Fruit fly (Drosophila melanogaster) whole organism, embryonic: ENCODE data around the gene m-cup.

Experiments used
- Asciz ChIP-seq: fragments of 200-800 bp; sonication (Bioruptor generic); optimal IDR thresholded peaks from 2 replicates; lab custom pipeline; 2017; ENCODE audit warnings: missing biosample characterization, mild to moderate bottlenecking, missing genetic modification characterization, missing genetic modification reagents
- Atf6 ChIP-seq: fragments of 200-800 bp; sonication (Bioruptor generic); IDR thresholded peaks from 2 replicates; pipeline ENCODE4 v1.3.6; 2022; ENCODE audit warnings: missing biosample characterization, missing genetic modification characterization
- CG10147 ChIP-seq: fragments of 200-800 bp; sonication (Bioruptor generic); optimal IDR thresholded peaks from 2 replicates; lab custom pipeline; 2019; ENCODE audit warnings: missing biosample characterization, mild to moderate bottlenecking, missing genetic modification characterization, moderate library complexity
- CG11093 ChIP-seq: fragments of 200-800 bp; sonication (Bioruptor generic); IDR thresholded peaks from 3 replicates; pipeline ENCODE4 v1.3.6; 2022; ENCODE audit warnings: missing biosample characterization, missing genetic modification characterization
- CG12071 ChIP-seq: fragments of 200-800 bp; sonication (Bioruptor generic); optimal IDR thresholded peaks from 3 replicates; lab custom pipeline; 2018; ENCODE audit warnings: missing biosample characterization, mild to moderate bottlenecking, missing genetic modification characterization
- CG1233 ChIP-seq: fragments of 200-800 bp; sonication (Bioruptor generic); optimal IDR thresholded peaks from 4 replicates; lab custom pipeline; 2018; ENCODE audit warnings: missing biosample characterization, mild to moderate bottlenecking, missing genetic modification characterization
- CG13287 ChIP-seq: fragments of 200-800 bp; sonication (Bioruptor generic); IDR thresholded peaks from 2 replicates; pipeline ENCODE4 v1.3.6; 2022; ENCODE audit warnings: missing biosample characterization, missing genetic modification characterization; ENCODE audit not compliant: partially characterized antibody
- CG15269 ChIP-seq: fragments of 200-800 bp; sonication (Bioruptor generic); optimal IDR thresholded peaks from 2 replicates; lab custom pipeline; 2018; ENCODE audit warnings: missing biosample characterization, mild to moderate bottlenecking, missing genetic modification characterization, moderate library complexity
- CG15479 ChIP-seq: fragments of 200-800 bp; sonication (Bioruptor generic); optimal IDR thresholded peaks from 3 replicates; lab custom pipeline; 2019; ENCODE audit warnings: missing biosample characterization, mild to moderate bottlenecking, missing genetic modification characterization, moderate library complexity
- CG1647 ChIP-seq: fragments of 200-800 bp; sonication (Bioruptor generic); optimal IDR thresholded peaks from 3 replicates; lab custom pipeline; 2016; ENCODE audit warnings: missing biosample characterization, missing genetic modification characterization
- CG16863 ChIP-seq: fragments of 200-800 bp; sonication (Bioruptor generic); optimal IDR thresholded peaks from 3 replicates; lab custom pipeline; 2016; ENCODE audit warnings: missing biosample characterization, missing genetic modification characterization
- CG17359 ChIP-seq: fragments of 200-800 bp; sonication (Bioruptor generic); optimal IDR thresholded peaks from 3 replicates; lab custom pipeline; 2018; ENCODE audit warnings: missing biosample characterization, mild to moderate bottlenecking, missing genetic modification characterization, moderate library complexity
- CG2120 ChIP-seq: fragments of 200-800 bp; sonication (Bioruptor generic); optimal IDR thresholded peaks from 3 replicates; lab custom pipeline; 2016; ENCODE audit warnings: missing biosample characterization, missing genetic modification characterization
- CG2129 ChIP-seq: fragments of 200-800 bp; sonication (Bioruptor generic); IDR thresholded peaks from 2 replicates; pipeline ENCODE4 v1.3.6; 2022; ENCODE audit warnings: missing biosample characterization, missing genetic modification characterization; ENCODE audit not compliant: partially characterized antibody
- CG32532 ChIP-seq: fragments of 200-800 bp; sonication (Bioruptor generic); IDR thresholded peaks from 2 replicates; pipeline ENCODE4 v1.3.6; 2022; ENCODE audit warnings: missing biosample characterization, missing genetic modification characterization
- CG3995 ChIP-seq: fragments of 200-800 bp; sonication (Bioruptor generic); optimal IDR thresholded peaks from 3 replicates; lab custom pipeline; 2016; ENCODE audit warnings: missing biosample characterization, missing genetic modification characterization
- CG4617 ChIP-seq: fragments of 200-800 bp; sonication (Bioruptor generic); optimal IDR thresholded peaks from 3 replicates; lab custom pipeline; 2016; ENCODE audit warnings: missing biosample characterization, missing genetic modification characterization, borderline replicate concordance
- CG4820 ChIP-seq: fragments of 200-800 bp; sonication (Bioruptor generic); optimal IDR thresholded peaks from 3 replicates; lab custom pipeline; 2016; ENCODE audit warnings: missing biosample characterization, missing genetic modification characterization
- CG5245 ChIP-seq: fragments of 200-800 bp; sonication (Bioruptor generic); optimal IDR thresholded peaks from 3 replicates; lab custom pipeline; 2016; ENCODE audit warnings: missing biosample characterization, missing genetic modification characterization
- CG6765 ChIP-seq: fragments of 200-800 bp; sonication (Bioruptor generic); optimal IDR thresholded peaks from 3 replicates; lab custom pipeline; 2017; ENCODE audit warnings: missing biosample characterization, mild to moderate bottlenecking, missing genetic modification characterization
- CG8944 ChIP-seq: fragments of 200-800 bp; sonication (Bioruptor generic); optimal IDR thresholded peaks from 3 replicates; lab custom pipeline; 2016; ENCODE audit warnings: missing biosample characterization, missing genetic modification characterization
- Ets97D ChIP-seq: fragments of 200-800 bp; sonication (Bioruptor generic); optimal IDR thresholded peaks from 3 replicates; lab custom pipeline; 2016; ENCODE audit warnings: missing biosample characterization, missing genetic modification characterization
- GATAe ChIP-seq: fragments of 200-800 bp; sonication (Bioruptor generic); conservative IDR thresholded peaks from 2 replicates; pipeline ENCODE4 v1.3.6; 2022; ENCODE audit warnings: missing biosample characterization, missing genetic modification characterization
- Gsc ChIP-seq: fragments of 200-800 bp; sonication (Bioruptor generic); IDR thresholded peaks from 2 replicates; pipeline ENCODE4 v1.3.6; 2022; ENCODE audit warnings: missing biosample characterization, missing genetic modification characterization
- Jarid2 ChIP-seq: fragments of 200-800 bp; sonication (Bioruptor generic); optimal IDR thresholded peaks from 3 replicates; lab custom pipeline; 2017; ENCODE audit warnings: mild to moderate bottlenecking, missing biosample characterization, missing genetic modification reagents, missing genetic modification characterization
- Mes4 ChIP-seq: fragments of 200-800 bp; sonication (Bioruptor generic); optimal IDR thresholded peaks from 2 replicates; lab custom pipeline; 2016; ENCODE audit warnings: missing biosample characterization, missing genetic modification characterization
- Neu2 ChIP-seq: fragments of 200-800 bp; sonication (Bioruptor generic); optimal IDR thresholded peaks from 3 replicates; lab custom pipeline; 2016; ENCODE audit warnings: missing biosample characterization, missing genetic modification characterization, borderline replicate concordance
- NfI ChIP-seq: fragments of 200-800 bp; sonication (Bioruptor generic); optimal IDR thresholded peaks from 3 replicates; lab custom pipeline; 2018; ENCODE audit warnings: missing biosample characterization, mild to moderate bottlenecking, missing genetic modification characterization, moderate library complexity
- Optix ChIP-seq: fragments of 200-800 bp; sonication (Bioruptor generic); IDR thresholded peaks from 3 replicates; pipeline ENCODE4 v1.3.6; 2022; ENCODE audit warnings: missing biosample characterization, missing genetic modification characterization
- Sry-δ ChIP-seq: fragments of 200-800 bp; sonication (Bioruptor generic); optimal IDR thresholded peaks from 2 replicates; lab custom pipeline; 2016; ENCODE audit warnings: missing biosample characterization, missing genetic modification characterization
- ab ChIP-seq: fragments of 200-800 bp; sonication (Bioruptor generic); optimal IDR thresholded peaks from 2 replicates; lab custom pipeline; 2016; ENCODE audit warnings: missing biosample characterization, missing genetic modification characterization
- amos ChIP-seq: fragments of 200-800 bp; sonication (Bioruptor generic); IDR thresholded peaks from 2 replicates; pipeline ENCODE4 v1.3.6; 2022; ENCODE audit warnings: missing biosample characterization, missing genetic modification characterization; ENCODE audit not compliant: partially characterized antibody
- ap ChIP-seq: fragments of 200-800 bp; sonication (Bioruptor generic); IDR thresholded peaks from 2 replicates; pipeline ENCODE4 v1.3.6; 2022; ENCODE audit warnings: missing biosample characterization, missing genetic modification characterization
- bbx ChIP-seq: fragments of 200-800 bp; sonication (Bioruptor generic); IDR thresholded peaks from 2 replicates; pipeline ENCODE4 v1.3.6; 2022; ENCODE audit warnings: missing biosample characterization, missing genetic modification characterization; ENCODE audit not compliant: partially characterized antibody
- cg ChIP-seq: fragments of 200-800 bp; sonication (Bioruptor generic); optimal IDR thresholded peaks from 3 replicates; lab custom pipeline; 2019; ENCODE audit warnings: missing biosample characterization, mild to moderate bottlenecking, missing genetic modification characterization, moderate library complexity
- chm ChIP-seq: fragments of 200-800 bp; sonication (Bioruptor generic); IDR thresholded peaks from 2 replicates; pipeline ENCODE4 v1.3.6; 2022; ENCODE audit warnings: missing biosample characterization, missing genetic modification characterization
- crp ChIP-seq, 2 experiments: fragments of 200-800 bp; sonication (Bioruptor generic); optimal IDR thresholded peaks; 2 replicates in 1 of 2; 3 replicates in 1 of 2; lab custom pipeline; 2017; ENCODE audit warnings: missing biosample characterization in 2 of 2, missing genetic modification characterization in 2 of 2, mild to moderate bottlenecking in 1 of 2, moderate library complexity in 1 of 2
- dimm ChIP-seq: fragments of 200-800 bp; sonication (Bioruptor generic); IDR thresholded peaks from 2 replicates; pipeline ENCODE4 v1.3.6; 2022; ENCODE audit warnings: missing biosample characterization, missing genetic modification characterization
- dysf ChIP-seq: fragments of 200-800 bp; sonication (Bioruptor generic); IDR thresholded peaks from 3 replicates; pipeline ENCODE4 v1.3.6; 2022; ENCODE audit warnings: missing biosample characterization, missing genetic modification characterization
- exex ChIP-seq: fragments of 200-800 bp; sonication (Bioruptor generic); optimal IDR thresholded peaks from 4 replicates; lab custom pipeline; 2018; ENCODE audit warnings: missing biosample characterization, mild to moderate bottlenecking, missing genetic modification characterization, moderate library complexity
- ken ChIP-seq: fragments of 200-800 bp; sonication (Bioruptor generic); IDR thresholded peaks from 3 replicates; pipeline ENCODE4 v1.3.6; 2022; ENCODE audit warnings: missing biosample characterization, missing genetic modification characterization
- lov ChIP-seq, 2 experiments: fragments of 200-800 bp in 1 of 2; fragments of >200 bp in 1 of 2; sonication (Bioruptor generic) in 1 of 2; IDR thresholded peaks in 1 of 2; optimal IDR thresholded peaks in 1 of 2; 2 replicates in 1 of 2; 3 replicates in 1 of 2; pipeline versions ENCODE4 v1.3.6 to Lab custom; 2017 to 2022; ENCODE audit warnings: missing biosample characterization in 1 of 2, missing genetic modification characterization in 1 of 2
- mld ChIP-seq: fragments of 200-800 bp; sonication (Bioruptor generic); IDR thresholded peaks from 3 replicates; pipeline ENCODE4 v1.3.6; 2022; ENCODE audit warnings: missing biosample characterization, missing genetic modification characterization; ENCODE audit not compliant: partially characterized antibody
- nerfin-2 ChIP-seq: fragments of 200-800 bp; sonication (Bioruptor generic); IDR thresholded peaks from 2 replicates; pipeline ENCODE4 v1.3.6; 2022; ENCODE audit warnings: missing biosample characterization, missing genetic modification characterization; ENCODE audit not compliant: partially characterized antibody
- sisA ChIP-seq: fragments of 200-800 bp; sonication (Bioruptor generic); IDR thresholded peaks from 2 replicates; pipeline ENCODE4 v1.3.6; 2022; ENCODE audit warnings: missing biosample characterization, missing genetic modification characterization
- sna ChIP-seq: fragments of 200-800 bp; sonication (Bioruptor generic); IDR thresholded peaks from 2 replicates; pipeline ENCODE4 v1.3.6; 2022; ENCODE audit warnings: missing biosample characterization, missing genetic modification characterization; ENCODE audit not compliant: partially characterized antibody
- zf30C ChIP-seq: fragments of 200-800 bp; sonication (Bioruptor generic); optimal IDR thresholded peaks from 3 replicates; lab custom pipeline; 2018; ENCODE audit warnings: missing biosample characterization, mild to moderate bottlenecking, missing genetic modification characterization
- zfh2 ChIP-seq: fragments of 200-800 bp; sonication (Bioruptor generic); optimal IDR thresholded peaks from 2 replicates; lab custom pipeline; 2016; ENCODE audit warnings: missing biosample characterization, missing genetic modification characterization

The m-cup gene

DNA sequence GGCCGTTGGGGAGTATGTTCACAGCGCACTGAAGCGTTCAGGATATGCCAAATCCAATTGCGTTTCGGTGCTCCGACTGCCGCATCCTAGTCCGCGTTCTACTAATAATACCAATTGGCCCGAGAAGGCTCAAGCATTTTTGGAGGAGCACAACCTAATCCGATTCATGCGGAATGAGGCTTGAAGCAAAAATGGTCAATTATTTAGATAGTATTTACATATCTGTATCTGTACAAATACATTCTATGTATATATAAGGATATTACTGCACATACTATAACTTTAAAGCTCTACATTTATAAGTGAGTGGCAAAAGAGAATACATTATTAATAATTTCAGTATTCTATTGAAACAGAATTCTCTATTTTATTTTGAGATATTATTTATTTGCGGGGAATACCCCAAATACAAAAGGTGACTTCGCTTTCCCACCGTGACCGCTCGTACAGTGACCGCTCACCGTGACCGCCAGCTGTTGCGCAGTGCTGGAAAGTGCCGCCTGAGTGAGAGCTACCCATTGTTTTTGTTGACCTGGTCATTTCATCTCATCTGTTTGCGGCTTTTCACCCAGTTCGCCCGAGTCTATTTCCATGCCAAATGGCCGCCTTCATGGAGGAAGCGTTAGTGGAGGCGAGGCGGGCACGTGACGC is 2.3 kb upstream of the m-cup start, which contains the start of gene CG5292 (continued):
- TF ChIP-seq CG17359 (tag; lab: Kevin White, UChicago) (no peak), CG12071 (no peak), nerfin-2 (GFP tag; lab: Robert Waterston, UW) (no peak), CG4617 (GFP tag; lab: Kevin White, UChicago) (peak; percentile 59), ab (GFP tag; lab: Kevin White, UChicago) (no peak), NfI (GFP tag; lab: Kevin White, UChicago) (peak; percentile 55), mld (GFP tag; lab: Robert Waterston, UW) (peak; percentile 56; the same call in 1 of the 3 replicates), CG32532 (GFP tag; lab: Robert Waterston, UW) (peak; percentile 80), ken (GFP tag; lab: Robert Waterston, UW) (0 out of 3 replicates have a peak, but pooled peaks have one; percentile 36), Neu2 (GFP tag; lab: Kevin White, UChicago) (no peak), CG13287 (GFP tag; lab: Robert Waterston, UW) (peak; percentile 71), Mes4 (GFP tag; lab: Kevin White, UChicago) (no peak), GATAe (GFP tag; lab: Robert Waterston, UW) (no peak), Jarid2 (GFP tag; lab: Kevin White, UChicago) (no peak), CG6765 (GFP tag; lab: Kevin White, UChicago) (peak; percentile 36), amos (GFP tag; lab: Robert Waterston, UW) (peak; percentile 61; the same call in 1 of the 2 replicates), Optix (GFP tag; lab: Robert Waterston, UW) (peak; percentile 27; the same call in 1 of the 3 replicates), CG11093 (GFP tag; lab: Robert Waterston, UW) (no peak), exex (tag; lab: Kevin White, UChicago) (no peak), crp (GFP tag; optimal IDR thresholded peaks at IDR 0.05; lab: Kevin White, UChicago) (peak; percentile 89 to 98), CG1647 (GFP tag; lab: Kevin White, UChicago) (peak; percentile 20), Sry-δ (GFP tag; lab: Kevin White, UChicago) (no peak), dysf (peak; percentile 60; the same call in 2 of the 3 replicates), CG10147 (GFP tag; lab: Kevin White, UChicago) (peak; percentile 23), CG15479 (GFP tag; lab: Kevin White, UChicago) (no peak), CG15269 (tag; lab: Kevin White, UChicago) (no peak), CG8944 (GFP tag; lab: Kevin White, UChicago) (no peak), CG16863 (no peak), CG2129 (no peak), CG1233 (GFP tag; lab: Kevin White, UChicago) (no peak), sna (GFP tag; lab: Robert Waterston, UW) (no peak), dimm (GFP tag; lab: Robert Waterston, UW) (no peak), lov (optimal IDR thresholded peaks at IDR 0.05; lab: Kevin White, UChicago) (no peak), lov (GFP tag; IDR thresholded peaks at IDR 0.05; lab: Robert Waterston, UW) (0 out of 3 replicates have a peak, but pooled peaks have one; percentile 42), Gsc (no peak), sisA (GFP tag; lab: Robert Waterston, UW) (peak; percentile 23; the same call in 1 of the 2 replicates), ap (no peak), CG3995 (GFP tag; lab: Kevin White, UChicago) (peak; percentile 99), CG5245 (GFP tag; lab: Kevin White, UChicago) (no peak), chm (GFP tag; lab: Robert Waterston, UW) (0 out of 2 replicates have a peak, but pooled peaks have one; percentile 8), CG2120 (GFP tag; lab: Kevin White, UChicago) (peak; percentile 72), cg (GFP tag; lab: Kevin White, UChicago) (no peak), Ets97D (GFP tag; lab: Kevin White, UChicago) (peak; percentile 49), zfh2 (GFP tag; lab: Kevin White, UChicago) (peak; percentile 49), zf30C (GFP tag; lab: Kevin White, UChicago) (no peak), Asciz (no peak), bbx (peak; percentile 62), Atf6 (no peak; the same call in 1 of the 2 replicates), CG4820 (GFP tag; lab: Kevin White, UChicago) (peak; percentile 45)
